Worm (Caenorhabditis elegans) whole organism, mixed stage, embryonic: Measurements from ENCODE around the gene cht-4.

Experiments
- elt-1 ChIP-seq: sonication (generic microtip); optimal IDR thresholded peaks from 2 replicates; lab custom pipeline; 2017; ENCODE audit warnings: missing genetic modification characterization, mild to moderate bottlenecking, missing compliant biosample characterization, antibody characterized with exemption, moderate library complexity, borderline replicate concordance; ENCODE audit not compliant: insufficient read depth
- lin-13 ChIP-seq: fragments of 150-350 bp; optimal IDR thresholded peaks from 2 replicates; lab custom pipeline; 2014; ENCODE audit warnings: missing biosample characterization, missing genetic modification characterization

DNA sequence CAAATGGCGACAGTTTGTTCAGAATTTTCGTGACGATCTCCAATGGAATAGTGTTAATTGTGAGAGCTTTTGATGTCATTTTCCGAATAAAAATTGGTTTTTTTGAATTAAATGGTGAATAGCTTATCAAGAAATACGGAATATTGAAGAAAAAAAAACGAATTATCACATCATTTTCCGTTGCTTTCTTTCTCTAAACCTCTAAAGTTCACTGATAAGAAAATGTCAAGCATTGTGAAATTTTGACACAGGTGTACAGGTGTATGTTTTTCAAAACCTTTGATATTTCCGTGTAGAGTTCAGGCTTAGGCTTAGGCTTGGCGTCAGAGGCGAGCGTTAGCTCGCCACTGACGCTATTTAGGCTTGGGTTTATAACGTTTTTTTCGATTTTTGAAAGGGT lies 41.6 kb upstream of the cht-4 start, which contains the start of gene fbxa-74:
- TF ChIP-seq lin-13 (tag; lab: Kevin White, UChicago): no peak
- TF ChIP-seq elt-1 (tag; lab: Kevin White, UChicago): no peak
